Fruit fly (Drosophila melanogaster): Measurements from ENCODE around the gene pasha.

pasha gene

dm6 chr3R:31636501-31636900 lies 18.7 kb downstream of the pasha start (continued):
- TF ChIP-seq CG1602 (GFP tag; optimal IDR thresholded peaks at IDR 0.05) (no peak), gcm (GFP tag; optimal IDR thresholded peaks at IDR 0.05) (no peak), Deaf1 (tag; optimal IDR thresholded peaks at IDR 0.05) (no peak), nerfin-1 (tag; optimal IDR thresholded peaks at IDR 0.05) (no peak), run (tag; optimal IDR thresholded peaks at IDR 0.05) (no peak), CHES-1-like (GFP tag; optimal IDR thresholded peaks at IDR 0.05) (no peak), Abd-B (GFP tag; optimal IDR thresholded peaks at IDR 0.05) (peak; percentile 2), CG14050 (GFP tag; IDR thresholded peaks at IDR 0.05) (0 out of 3 replicates have a peak, but pooled peaks have one; percentile 41), al (GFP tag; IDR thresholded peaks at IDR 0.05) (no peak), E2f2 (GFP tag; IDR thresholded peaks at IDR 0.05) (no peak), az2 (GFP tag; optimal IDR thresholded peaks at IDR 0.05) (no peak), CG15269 (tag; optimal IDR thresholded peaks at IDR 0.05) (peak; percentile 50), MBD-R2 (GFP tag; IDR thresholded peaks at IDR 0.05) (peak; percentile 16; the same call in 1 of the 2 replicates), rib (GFP tag; IDR thresholded peaks at IDR 0.05) (no peak), HmgZ (tag; optimal IDR thresholded peaks at IDR 0.05) (no peak), CG12104 (GFP tag; optimal IDR thresholded peaks at IDR 0.05) (no peak), Side (GFP tag; optimal IDR thresholded peaks at IDR 0.05) (peak; percentile 6), pan (optimal IDR thresholded peaks at IDR 0.05) (no peak), pan (GFP tag; optimal IDR thresholded peaks at IDR 0.05 in 1 of 2, IDR thresholded peaks at IDR 0.05 in 1 of 2) (peak in 1 of 2 experiments; percentile 25), YL-1 (GFP tag; optimal IDR thresholded peaks at IDR 0.05) (no peak), en (GFP tag; optimal IDR thresholded peaks at IDR 0.05) (no peak), CG9932 (GFP tag; IDR thresholded peaks at IDR 0.05) (peak; percentile 55; the same call in 1 of the 2 replicates), nom (GFP tag; optimal IDR thresholded peaks at IDR 0.05) (no peak), NC2β (GFP tag; optimal IDR thresholded peaks at IDR 0.05) (no peak), trh (GFP tag; optimal IDR thresholded peaks at IDR 0.05) (no peak), sens-2 (GFP tag; IDR thresholded peaks at IDR 0.05) (no peak), CG33213 (GFP tag; optimal IDR thresholded peaks at IDR 0.05) (no peak), Camta (GFP tag; optimal IDR thresholded peaks at IDR 0.05) (no peak), CoRest (tag; optimal IDR thresholded peaks at IDR 0.05) (peak; percentile 37), CG15601 (tag; optimal IDR thresholded peaks at IDR 0.05) (no peak), Hr39 (optimal IDR thresholded peaks at IDR 0.05) (no peak), sob (GFP tag; IDR thresholded peaks at IDR 0.05) (peak; percentile 30; the same call in 1 of the 2 replicates), CG17568 (GFP tag; optimal IDR thresholded peaks at IDR 0.05) (no peak), Lim3 (GFP tag; IDR thresholded peaks at IDR 0.05) (no peak), Chrac-16 (GFP tag; optimal IDR thresholded peaks at IDR 0.05) (peak; percentile 26), CG15696 (tag; optimal IDR thresholded peaks at IDR 0.05) (peak; percentile 9), Neu2 (GFP tag; optimal IDR thresholded peaks at IDR 0.05; ENCODE audit: borderline replicate concordance) (no peak), fu2 (GFP tag; optimal IDR thresholded peaks at IDR 0.05) (no peak), Dip3 (GFP tag; optimal IDR thresholded peaks at IDR 0.05) (no peak), CG1529 (GFP tag; optimal IDR thresholded peaks at IDR 0.05) (no peak), CG16779 (GFP tag; IDR thresholded peaks at IDR 0.05) (no peak), CG1832 (GFP tag; optimal IDR thresholded peaks at IDR 0.05) (no peak), toy (GFP tag; IDR thresholded peaks at IDR 0.05) (no peak), croc (GFP tag; conservative IDR thresholded peaks at IDR 0.05) (no peak), Ravus (GFP tag; IDR thresholded peaks at IDR 0.05) (no peak), ems (GFP tag; optimal IDR thresholded peaks at IDR 0.05) (no peak), B-H2 (GFP tag; optimal IDR thresholded peaks at IDR 0.05) (peak; percentile 22), Hr78 (GFP tag; optimal IDR thresholded peaks at IDR 0.05) (no peak), Vsx1 (GFP tag; optimal IDR thresholded peaks at IDR 0.05) (no peak), twi (tag; optimal IDR thresholded peaks at IDR 0.05) (no peak), CG34376 (GFP tag; optimal IDR thresholded peaks at IDR 0.05) (no peak), row (GFP tag; IDR thresholded peaks at IDR 0.05) (peak; percentile 68), CG1647 (GFP tag; optimal IDR thresholded peaks at IDR 0.05) (peak; percentile 3)

All from whole organism, embryonic.